Fruit fly (Drosophila melanogaster): ENCODE results near the gene Gr93c.
A peak's percentile ranks its signal among the peaks of the same experiment; 100 is the strongest.

- peak; percentile 93 for TF ChIP-seq cyc (GFP tag; optimal IDR thresholded peaks at IDR 0.05)
- TF ChIP-seq Eip75B (GFP tag; optimal IDR thresholded peaks at IDR 0.05): peak; percentile 96
- peak; percentile 86 for TF ChIP-seq CG4318 (GFP tag; optimal IDR thresholded peaks at IDR 0.05)
- TF ChIP-seq Sox14 (GFP tag; optimal IDR thresholded peaks at IDR 0.05): peak; percentile 93
- peak; percentile 96 for TF ChIP-seq lz (GFP tag; optimal IDR thresholded peaks at IDR 0.05)
- peak; percentile 91 for TF ChIP-seq CG34406 (GFP tag; optimal IDR thresholded peaks at IDR 0.05)
Observed at dm6 chr3R:21859509-21859908, 14.4 kb upstream of the Gr93c start.

Data from whole organism, prepupa.